Worm (Caenorhabditis elegans) whole organism, L3 larva: ENCODE measurements around the gene Y54F10AM.8.

ENCODE experiments used
- ama-1 ChIP-seq: fragments of 150-350 bp; optimal IDR thresholded peaks from 2 replicates; lab custom pipeline; 2018
- lin-15B ChIP-seq: fragments of 150-350 bp; optimal IDR thresholded peaks from 2 replicates; lab custom pipeline; 2014; ENCODE audit warnings: missing biosample characterization, missing genetic modification characterization
- nhr-25 ChIP-seq: sonication (generic microtip); optimal IDR thresholded peaks from 2 replicates; lab custom pipeline; 2017; ENCODE audit warnings: missing biosample characterization, missing genetic modification characterization
- zag-1 ChIP-seq: fragments of 150-350 bp; optimal IDR thresholded peaks from 2 replicates; lab custom pipeline; 2014; ENCODE audit warnings: missing biosample characterization, missing genetic modification characterization
- ztf-11 ChIP-seq: fragments of 150-350 bp; optimal IDR thresholded peaks from 2 replicates; lab custom pipeline; 2014; ENCODE audit warnings: missing biosample characterization, missing genetic modification characterization

- TF ChIP-seq lin-15B, result no peak
- no peak for TF ChIP-seq zag-1 (tag; lab: Kevin White, UChicago)
- TF ChIP-seq nhr-25 (tag; lab: Kevin White, UChicago), result no peak
- TF ChIP-seq ztf-11, result no peak
- TF ChIP-seq ama-1, result no peak
Observed at ce11 chrIII:2530313-2530712, 22.5 kb upstream of the Y54F10AM.8 start, which contains the start of gene cone-1.
